Worm (Caenorhabditis elegans) whole organism, L4 larva: ENCODE results near the gene W02B8.1.

Experiments
- ama-1 ChIP-seq: fragments of 150-350 bp; optimal IDR thresholded peaks from 2 replicates; lab custom pipeline; 2014; ENCODE audit warnings: inconsistent platforms, mixed read lengths
- ceh-32 ChIP-seq: sonication (generic microtip); optimal IDR thresholded peaks from 2 replicates; lab custom pipeline; 2016; ENCODE audit warnings: mild to moderate bottlenecking, missing genetic modification characterization, missing compliant biosample characterization; ENCODE audit not compliant: poor library complexity
- ceh-44 ChIP-seq: fragments of 200-800 bp; sonication (Bioruptor generic); IDR thresholded peaks from 2 replicates; pipeline ENCODE4 v1.3.6; 2022; ENCODE audit warnings: missing genetic modification reagents, missing genetic modification characterization, missing compliant biosample characterization
- ces-1 ChIP-seq: fragments of 150-350 bp; sonication (generic microtip); optimal IDR thresholded peaks from 4 replicates; lab custom pipeline; 2014; ENCODE audit warnings: missing biosample characterization, missing genetic modification reagents, missing genetic modification characterization
- dmd-8 ChIP-seq: fragments of 200-800 bp; sonication (Bioruptor generic); IDR thresholded peaks from 2 replicates; pipeline ENCODE4 v1.3.6; 2022; ENCODE audit warnings: missing genetic modification characterization, missing compliant biosample characterization
- lin-15B ChIP-seq: fragments of 150-350 bp; sonication (generic microtip); optimal IDR thresholded peaks from 3 replicates; lab custom pipeline; 2014; ENCODE audit warnings: missing biosample characterization, missing genetic modification characterization
- lir-3 ChIP-seq: sonication (generic microtip); optimal IDR thresholded peaks from 2 replicates; lab custom pipeline; 2016; ENCODE audit warnings: mild to moderate bottlenecking, missing genetic modification characterization, missing compliant biosample characterization

DNA sequence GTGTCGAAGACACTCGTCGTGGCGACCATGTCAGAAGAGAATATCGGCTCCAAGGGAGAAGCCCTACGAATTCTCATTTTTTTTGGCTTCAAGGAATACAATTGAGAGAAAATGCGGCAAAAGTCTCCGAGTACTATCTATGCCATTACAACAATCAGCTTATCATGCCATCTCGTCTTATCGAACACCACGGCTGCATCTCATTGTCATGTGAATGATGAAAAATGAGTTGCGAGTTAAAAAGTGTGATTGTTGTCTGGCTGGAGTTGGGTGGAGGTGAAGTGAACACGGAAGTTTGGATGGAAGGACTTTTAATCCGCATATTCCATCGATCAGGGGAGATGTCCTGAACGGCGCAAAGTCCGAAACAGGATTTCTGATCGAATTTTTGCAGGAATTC, 41.0 kb downstream of the W02B8.1 start:
- no peak for TF ChIP-seq ama-1 (lab: Kevin White, UChicago)
- no peak for TF ChIP-seq dmd-8 (GFP tag; lab: Robert Waterston, UW)
- no peak for TF ChIP-seq lir-3
- no peak for TF ChIP-seq lin-15B (tag; lab: Kevin White, UChicago)
- no peak for TF ChIP-seq ces-1
- no peak for TF ChIP-seq ceh-32
- no peak for TF ChIP-seq ceh-44
